Worm (Caenorhabditis elegans) whole organism, early embryonic: ENCODE measurements around the gene C16C8.22.

Experiments used
- F13C5.2 ChIP-seq: sonication (generic microtip); optimal IDR thresholded peaks from 2 replicates; lab custom pipeline; 2017; ENCODE audit warnings: mild to moderate bottlenecking, missing genetic modification characterization, inconsistent platforms, missing compliant biosample characterization
- aly-1 ChIP-seq: sonication (generic microtip); optimal IDR thresholded peaks from 2 replicates; lab custom pipeline; 2016; ENCODE audit warnings: missing genetic modification characterization, missing compliant biosample characterization
- ama-1 ChIP-seq: fragments of 150-350 bp; optimal IDR thresholded peaks from 2 replicates; lab custom pipeline; 2014

DNA sequence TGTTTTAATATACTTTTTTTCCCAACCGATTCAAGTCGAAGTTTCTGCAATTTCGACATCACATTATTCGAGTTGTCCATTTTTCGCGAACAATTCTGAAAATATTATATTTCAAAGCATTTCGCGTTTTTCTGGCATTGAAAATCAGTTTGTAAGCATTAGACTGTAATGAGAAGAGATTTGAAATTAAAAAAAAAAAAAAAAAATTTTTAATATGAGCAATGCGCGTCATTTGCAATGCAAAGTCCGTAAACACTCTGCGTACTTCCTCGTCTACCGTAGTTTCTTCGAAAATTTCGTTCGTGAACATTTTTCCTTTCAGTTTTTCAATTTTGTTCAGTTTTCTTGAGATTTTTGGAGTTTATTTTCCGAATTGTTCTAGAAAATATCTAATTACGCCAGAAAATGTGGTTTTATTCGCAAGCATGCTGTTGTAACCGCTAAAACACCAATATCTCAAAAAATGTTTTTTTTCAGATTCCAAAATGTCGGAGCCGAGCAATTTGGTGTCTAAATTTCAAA, 2.3 kb upstream of the C16C8.22 start, which contains the start of the genes C16C8.5 and C16C8.16:
- TF ChIP-seq F13C5.2 (tag; lab: Kevin White, UChicago) = no peak
- no peak for TF ChIP-seq ama-1 (lab: Kevin White, UChicago)
- no peak for TF ChIP-seq aly-1 (tag; lab: Kevin White, UChicago)
